Fruit fly (Drosophila melanogaster): ENCODE data around the gene CG13894.

The CG13894 gene

DNA sequence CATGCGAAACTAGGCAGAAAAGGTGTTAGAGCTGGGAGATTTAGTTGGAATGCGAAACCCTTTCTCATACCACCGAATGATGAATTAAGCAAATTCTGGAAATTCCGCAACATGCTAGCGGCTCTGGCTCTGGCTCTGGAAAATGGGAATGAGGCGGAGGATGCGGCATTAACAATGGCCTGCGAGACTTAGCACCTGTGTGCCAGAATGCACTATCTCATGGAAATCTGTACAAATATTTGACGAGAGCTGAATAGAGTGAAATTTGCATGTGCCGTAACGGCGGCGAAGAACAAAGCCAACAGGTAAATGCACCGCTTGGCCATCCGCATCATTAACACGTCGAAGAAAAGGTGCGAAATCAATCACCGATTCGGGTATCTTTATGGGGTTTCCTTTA lies 36.4 kb upstream of the CG13894 start:
- TF ChIP-seq noc (tag; optimal IDR thresholded peaks at IDR 0.05): no peak

DNA sequence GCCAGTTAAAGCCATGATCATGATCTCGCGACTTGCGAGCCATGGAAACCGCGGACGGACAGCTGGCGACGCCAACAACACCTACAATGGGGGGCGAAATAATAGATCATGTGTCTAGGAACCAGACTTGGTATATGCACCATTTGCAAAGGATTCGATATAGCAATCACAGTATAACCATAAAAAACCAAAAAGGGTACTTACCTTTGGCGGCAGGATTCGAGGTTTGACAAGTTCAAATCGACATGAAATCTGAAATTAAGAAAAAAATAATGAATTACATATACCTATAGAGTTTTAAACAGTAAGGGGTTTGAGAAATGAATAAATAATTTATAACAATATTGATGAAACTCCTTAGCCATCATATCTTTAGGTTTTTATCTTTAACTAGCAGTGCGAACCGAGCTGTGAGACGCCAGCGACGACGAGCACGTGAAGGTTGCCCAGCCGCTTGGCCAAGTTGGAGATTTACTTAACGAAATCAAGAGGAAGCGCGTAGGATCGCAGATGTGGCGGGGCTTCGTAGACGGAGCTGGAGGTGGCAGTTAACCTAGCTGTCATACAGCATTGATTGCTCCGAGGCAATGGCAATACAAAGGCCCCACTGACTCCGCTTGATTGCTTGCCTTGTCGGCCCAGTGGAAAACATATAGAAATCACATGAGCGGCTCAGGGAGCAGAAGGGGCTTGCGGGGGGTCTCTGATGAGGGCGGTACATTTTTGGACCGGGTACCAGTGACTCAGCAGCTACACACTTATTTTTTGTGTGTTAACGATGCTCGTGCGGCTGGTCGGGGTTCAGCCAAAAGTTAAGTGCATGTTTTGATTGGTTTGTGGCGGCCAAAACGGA lies 35.1 kb upstream of the CG13894 start:
- no peak for TF ChIP-seq noc (tag; optimal IDR thresholded peaks at IDR 0.05)

DNA sequence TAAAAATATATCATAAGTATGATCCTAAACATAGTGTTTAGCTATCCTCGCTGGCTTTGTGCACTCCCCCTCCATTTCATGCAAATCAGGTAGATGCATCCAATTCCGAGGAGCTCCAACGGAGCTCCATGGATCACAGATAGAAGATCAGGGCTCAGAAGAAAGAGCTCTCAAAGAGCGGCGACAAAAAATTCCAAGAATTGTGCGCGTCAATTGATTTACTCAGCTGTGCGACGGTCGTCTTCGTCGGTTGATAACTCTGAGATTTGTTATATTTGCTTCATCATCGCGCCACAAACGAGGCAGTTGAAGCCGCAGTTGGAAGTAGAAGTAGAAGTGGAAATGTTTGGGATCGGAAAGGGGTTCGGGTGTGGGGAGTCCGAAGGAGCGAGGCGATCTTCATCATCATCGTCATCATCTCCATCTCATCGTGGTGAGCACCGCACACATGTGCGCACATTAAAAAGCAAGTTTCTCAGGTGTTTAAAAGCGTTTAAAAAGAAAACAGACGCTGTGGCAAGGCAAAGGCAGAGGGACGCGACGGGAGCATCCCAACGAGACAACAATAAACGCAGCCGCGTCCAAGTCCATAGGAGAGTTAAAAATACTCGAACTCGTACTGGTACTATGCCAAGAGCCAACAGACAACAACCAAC lies 34.4 kb upstream of the CG13894 start:
- TF ChIP-seq noc (tag; optimal IDR thresholded peaks at IDR 0.05): no peak

DNA sequence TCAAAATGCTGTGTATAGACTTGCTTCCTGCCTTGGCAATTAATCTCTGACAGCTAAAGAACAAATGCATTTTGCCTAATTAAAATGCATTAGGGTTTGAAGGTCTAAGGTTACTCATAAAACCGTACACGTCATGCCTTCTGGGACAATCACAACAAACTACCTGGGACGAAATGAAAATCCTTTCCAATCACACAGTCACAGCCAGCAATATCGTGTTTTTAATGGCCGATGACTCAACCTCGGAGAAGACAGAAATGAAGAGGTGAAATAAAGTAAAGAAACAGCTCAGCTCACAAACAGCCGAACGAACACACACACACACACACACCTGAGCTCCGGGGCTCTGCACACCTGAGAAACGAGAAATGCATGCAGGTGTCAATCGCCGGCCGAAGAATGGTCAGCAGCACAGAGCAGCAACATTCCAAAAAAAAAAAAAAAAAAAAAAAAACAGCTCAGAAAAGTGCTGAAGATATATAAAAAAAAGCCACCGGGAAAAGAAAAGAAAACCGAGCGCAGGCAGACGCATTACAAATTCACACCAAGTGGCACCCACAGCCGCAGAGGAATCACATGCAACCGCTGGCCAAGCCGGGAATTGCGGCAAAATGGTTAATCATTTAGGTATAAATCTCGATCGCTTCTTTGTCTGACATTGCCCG lies 33.5 kb upstream of the CG13894 start:
- TF ChIP-seq noc (tag; optimal IDR thresholded peaks at IDR 0.05): no peak

DNA sequence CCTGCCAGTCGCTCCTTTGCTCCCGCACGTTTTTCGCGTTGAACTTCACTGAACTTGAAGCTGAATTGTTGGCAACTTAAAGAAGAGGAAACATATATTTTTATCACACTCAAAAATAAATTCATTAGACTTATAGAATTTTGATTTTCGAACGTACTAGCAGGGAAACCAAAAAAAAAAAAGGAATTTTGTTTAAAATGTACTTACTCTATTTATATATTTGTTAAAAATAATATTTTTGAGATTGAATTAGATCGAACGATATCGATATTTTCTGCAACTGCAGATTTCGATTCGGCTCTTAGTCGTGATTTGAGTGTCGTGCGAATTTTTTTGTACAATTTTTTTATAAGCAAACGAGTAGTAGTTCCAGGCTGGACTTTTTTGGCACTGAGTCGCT lies 32.5 kb upstream of the CG13894 start:
- TF ChIP-seq noc (tag; optimal IDR thresholded peaks at IDR 0.05): no peak

DNA sequence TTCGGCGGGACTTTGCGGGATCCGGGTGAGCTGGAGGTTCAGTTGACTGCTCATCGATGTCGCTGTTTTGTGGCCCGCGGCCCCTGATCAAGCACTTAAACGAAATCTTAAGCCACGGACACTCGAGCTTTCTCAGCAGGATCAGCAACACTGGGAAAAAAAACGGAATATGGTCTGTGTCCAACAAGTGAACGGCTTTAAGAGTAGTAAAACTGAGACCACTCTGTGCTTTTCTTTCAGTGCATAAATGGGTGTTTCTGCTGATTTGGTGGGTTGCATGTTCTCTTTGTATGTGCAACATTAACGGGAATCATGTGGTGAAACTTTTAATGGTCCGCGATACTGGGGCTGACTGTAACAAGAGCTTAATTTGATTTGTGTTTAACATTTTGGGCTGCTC lies 30.4 kb upstream of the CG13894 start:
- TF ChIP-seq noc (tag; optimal IDR thresholded peaks at IDR 0.05): no peak

DNA sequence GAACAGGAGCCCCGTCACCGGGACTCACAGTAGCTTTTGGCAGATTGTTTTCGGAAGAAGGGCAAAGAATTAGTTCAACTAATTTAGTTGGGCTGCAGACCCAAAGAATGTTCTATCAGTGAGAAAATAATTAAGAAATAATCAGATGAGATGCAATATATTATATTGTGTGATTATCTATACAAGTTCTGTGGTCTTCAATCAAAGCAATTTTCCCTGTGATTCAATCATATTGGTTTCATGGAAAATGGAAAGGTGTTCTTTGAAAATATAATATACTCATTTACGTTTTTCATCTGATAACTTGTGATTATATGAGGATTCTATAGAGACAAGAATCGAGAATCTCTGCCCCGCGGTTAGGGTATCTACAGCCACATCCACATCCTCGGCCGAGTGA lies 29.6 kb upstream of the CG13894 start:
- no peak for TF ChIP-seq noc (tag; optimal IDR thresholded peaks at IDR 0.05)

DNA sequence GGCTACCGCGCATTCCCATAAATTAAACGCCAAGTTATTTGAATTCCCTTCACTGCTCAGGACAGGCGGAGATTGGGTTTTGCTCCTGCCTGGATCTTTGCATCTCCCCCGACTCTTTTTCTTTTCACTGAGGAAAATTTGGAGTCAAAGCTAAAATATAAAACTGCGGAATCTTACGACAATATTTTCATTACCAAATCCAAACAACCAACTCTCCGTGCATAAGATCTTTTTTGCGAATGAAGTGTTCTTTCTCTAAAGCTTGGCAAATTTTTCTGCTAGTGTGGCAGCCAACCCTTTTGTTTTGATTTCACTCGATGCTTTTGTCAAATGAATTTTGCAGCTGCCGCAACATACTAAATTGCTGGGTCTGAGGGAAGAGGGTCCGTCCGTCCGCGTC lies 28.9 kb upstream of the CG13894 start:
- TF ChIP-seq noc (tag; optimal IDR thresholded peaks at IDR 0.05): no peak

DNA sequence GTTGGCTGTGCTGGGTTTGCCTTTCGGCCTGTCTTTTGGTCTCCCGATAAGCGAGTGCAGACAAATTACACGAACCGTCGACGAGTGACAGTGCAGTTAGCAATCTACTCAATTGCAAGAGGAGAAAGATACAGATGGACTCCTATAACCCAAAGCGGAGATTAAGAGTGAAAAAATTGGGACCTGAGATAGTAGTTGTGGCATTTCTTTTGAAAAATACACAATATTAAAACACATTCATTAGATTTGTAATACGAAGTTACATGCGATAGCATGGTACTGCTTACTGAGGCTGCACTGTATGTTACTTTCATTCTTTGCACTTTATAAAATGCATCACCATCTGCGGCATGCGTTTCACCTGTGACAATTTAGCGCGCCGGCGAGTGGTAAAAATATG lies 28.2 kb upstream of the CG13894 start:
- TF ChIP-seq noc (tag; optimal IDR thresholded peaks at IDR 0.05): no peak

DNA sequence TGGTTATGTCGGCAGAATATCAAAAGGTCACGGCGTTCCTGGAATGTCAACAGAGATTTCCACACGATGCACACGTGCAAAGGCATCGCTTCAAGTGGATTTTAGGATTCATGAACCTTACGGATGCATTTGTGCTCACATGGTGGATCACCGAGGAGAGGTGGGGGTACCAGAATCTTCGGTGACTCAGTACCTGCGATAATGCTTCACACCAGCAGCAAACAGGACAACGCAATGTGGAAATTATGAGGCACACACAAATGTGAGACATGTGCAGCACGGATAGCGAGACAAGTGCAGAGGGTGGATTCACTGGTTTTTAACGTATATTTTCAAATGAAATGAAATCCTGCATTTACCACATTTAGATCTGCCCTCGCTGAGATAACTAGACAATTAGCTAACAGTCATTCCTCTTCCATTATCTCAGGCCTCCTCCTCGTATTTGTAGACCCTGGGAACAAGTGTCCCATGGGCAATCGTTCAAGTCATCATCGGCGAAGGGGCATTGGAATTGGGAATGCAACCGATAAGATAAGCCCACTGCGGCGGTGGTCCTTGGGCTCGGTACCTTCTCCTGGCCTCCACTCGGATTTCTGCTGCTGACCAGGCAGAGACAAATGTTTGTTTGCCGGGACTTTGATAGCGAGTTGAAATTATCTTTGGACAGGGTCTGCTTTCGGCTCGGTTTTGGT lies 27.7 kb upstream of the CG13894 start:
- no peak for TF ChIP-seq noc (tag; optimal IDR thresholded peaks at IDR 0.05)

DNA sequence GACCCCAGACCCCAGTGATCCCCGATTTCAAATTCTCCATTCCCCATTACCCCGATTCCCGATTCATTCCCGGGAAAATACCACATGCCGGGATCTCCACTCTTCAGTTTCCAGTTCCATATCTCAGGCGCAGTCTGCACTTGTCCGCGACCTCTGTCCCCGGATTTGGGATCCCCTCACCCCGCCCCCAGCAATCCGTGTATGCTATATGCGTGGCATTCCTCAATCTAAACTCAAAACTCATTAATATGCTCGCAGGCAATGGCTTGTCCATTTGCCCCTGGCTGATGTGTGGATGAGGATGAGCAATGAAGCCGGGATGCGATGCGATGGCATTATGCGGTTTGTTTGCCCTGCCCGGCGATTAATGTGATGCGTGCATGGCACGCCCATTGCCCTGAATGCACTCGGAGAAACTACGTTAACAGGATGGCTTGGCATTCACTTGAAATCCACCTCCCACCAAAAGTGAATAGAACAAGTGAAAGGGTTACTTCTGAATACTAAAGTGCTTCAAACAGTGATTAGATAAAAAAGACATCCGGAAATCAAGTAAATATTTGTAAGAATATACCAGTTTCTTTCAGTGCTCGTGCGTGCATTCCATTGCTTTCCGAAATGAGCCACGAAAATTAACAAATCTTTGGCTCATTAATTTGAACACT lies 26.7 kb upstream of the CG13894 start:
- no peak for TF ChIP-seq noc (tag; optimal IDR thresholded peaks at IDR 0.05)

DNA sequence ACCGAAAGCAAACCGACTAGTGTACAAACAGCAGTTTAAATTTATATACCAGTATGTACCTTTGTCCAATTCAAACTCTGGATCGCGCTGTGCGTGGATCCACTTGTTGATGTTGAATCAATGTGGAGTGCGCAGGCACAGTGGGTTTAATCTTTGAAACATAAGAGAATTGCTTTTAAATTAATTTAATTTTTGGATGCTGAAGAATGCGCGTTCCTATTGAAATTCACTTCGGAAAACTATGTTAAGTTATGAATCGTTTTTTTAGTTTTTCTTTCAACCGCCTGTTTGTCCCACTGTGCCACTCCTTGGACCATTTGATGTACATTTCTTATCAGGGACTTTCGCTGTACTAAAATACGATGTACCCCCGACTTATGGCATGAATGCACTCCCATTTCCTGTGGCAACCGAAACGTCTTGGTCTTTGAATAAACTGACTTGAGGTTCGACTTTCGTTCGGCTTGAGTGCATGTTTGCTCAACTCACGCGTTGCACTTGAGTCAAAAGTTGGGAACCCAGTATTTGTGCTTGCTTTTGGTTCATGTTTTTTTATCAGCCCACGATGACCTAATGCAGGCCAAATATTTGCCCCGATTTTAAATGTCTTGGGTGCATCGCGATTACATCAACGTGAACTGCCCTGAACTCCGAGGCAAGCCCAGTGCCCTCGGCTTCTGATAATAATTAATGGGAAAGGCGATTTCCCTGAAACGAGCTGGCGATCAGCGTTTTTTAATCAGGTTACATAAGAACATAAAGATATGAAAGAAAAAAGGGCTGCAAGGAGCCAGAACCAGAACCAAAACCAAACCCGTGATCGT lies 25.8 kb upstream of the CG13894 start:
- TF ChIP-seq noc (tag; optimal IDR thresholded peaks at IDR 0.05): no peak

DNA sequence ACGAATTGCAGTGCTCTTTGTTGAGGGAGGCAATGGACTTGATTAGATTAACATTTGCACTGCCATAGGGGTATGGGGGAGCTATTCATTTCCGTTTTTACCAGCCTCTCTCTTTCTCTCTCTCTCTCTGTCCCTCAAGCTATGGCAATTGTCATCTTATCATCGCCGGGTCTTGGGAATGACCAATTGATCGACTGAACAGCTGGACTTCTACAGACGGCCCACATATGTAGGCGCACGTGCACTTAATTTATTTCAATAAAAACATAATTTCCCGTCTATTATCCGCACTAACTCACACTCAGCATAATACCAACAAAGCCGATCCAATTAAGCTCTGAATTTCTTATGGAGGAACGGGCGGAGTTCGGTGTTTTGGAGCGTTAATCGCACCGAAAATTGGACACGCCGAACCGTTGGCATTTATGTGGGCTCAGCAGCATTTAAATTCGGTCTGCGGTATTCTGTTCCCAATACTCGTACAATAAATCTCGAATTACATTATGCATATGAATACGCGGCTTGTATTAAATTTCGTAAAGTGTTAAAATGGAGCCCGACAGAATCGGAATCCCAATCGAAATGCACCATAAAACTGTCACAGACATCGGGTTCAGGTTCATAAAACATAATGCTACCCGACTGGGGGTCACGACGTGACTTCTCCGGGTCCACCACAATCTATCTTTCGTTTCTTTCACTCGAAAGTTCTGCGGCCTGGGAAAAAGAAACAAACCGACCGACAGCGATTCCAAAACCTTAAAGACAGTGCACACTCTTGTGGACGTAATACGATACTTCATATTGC lies 24.9 kb upstream of the CG13894 start:
- no peak for TF ChIP-seq noc (tag; optimal IDR thresholded peaks at IDR 0.05)

DNA sequence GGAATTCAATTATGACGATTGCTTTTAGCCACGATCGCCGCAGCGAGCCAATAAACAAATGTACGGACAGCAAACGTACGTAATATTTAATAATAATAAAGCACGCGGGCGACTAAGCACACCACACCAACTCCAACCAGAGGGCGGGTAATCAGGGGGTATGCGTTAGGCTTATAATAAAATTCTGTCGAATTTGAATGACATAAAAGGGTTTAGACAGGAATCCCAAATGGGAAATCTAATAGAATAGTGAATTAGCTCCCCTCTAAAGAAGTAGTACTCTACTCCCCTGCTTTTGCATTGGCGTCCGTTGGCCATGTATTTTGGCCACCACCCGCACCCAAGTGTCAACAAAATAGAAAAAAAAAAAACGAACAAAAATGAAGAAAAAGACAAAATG lies 23.4 kb upstream of the CG13894 start:
- TF ChIP-seq noc (tag; optimal IDR thresholded peaks at IDR 0.05): no peak

All from whole organism, larva.